Worm (Caenorhabditis elegans) whole organism, L4 larva: ENCODE results near the gene B0348.2.
A peak's percentile ranks its signal among the peaks of the same experiment; 100 is the strongest.

Source experiments
- D1046.2 ChIP-seq: fragments of 200-800 bp; sonication (Bioruptor generic); IDR thresholded peaks from 2 replicates; pipeline ENCODE4 v1.3.6; 2022; ENCODE audit warnings: missing genetic modification characterization, missing compliant biosample characterization
- F10B5.3 ChIP-seq: sonication (generic microtip); optimal IDR thresholded peaks from 2 replicates; lab custom pipeline; 2016; ENCODE audit warnings: mild to moderate bottlenecking, missing genetic modification characterization, missing compliant biosample characterization
- F26F4.8 ChIP-seq: fragments of 200-800 bp; sonication (Bioruptor generic); conservative IDR thresholded peaks from 2 replicates; pipeline ENCODE4 v1.3.6; 2022; ENCODE audit warnings: missing genetic modification characterization, missing compliant biosample characterization
- R02D3.7 ChIP-seq: fragments of 150-350 bp; sonication (generic microtip); optimal IDR thresholded peaks from 3 replicates; lab custom pipeline; 2014; ENCODE audit warnings: missing biosample characterization, missing genetic modification characterization
- T20F7.1 ChIP-seq: fragments of 200-800 bp; sonication (Bioruptor generic); optimal IDR thresholded peaks from 2 replicates; lab custom pipeline; 2018; ENCODE audit warnings: mild to moderate bottlenecking, missing genetic modification characterization, missing compliant biosample characterization
- T26A8.4 ChIP-seq: fragments of 200-800 bp; sonication (Bioruptor generic); IDR thresholded peaks from 2 replicates; pipeline ENCODE4 v1.3.6; 2022; ENCODE audit warnings: missing genetic modification characterization, missing compliant biosample characterization
- Y105C5A.15 ChIP-seq: fragments of 200-800 bp; sonication (Bioruptor generic); IDR thresholded peaks from 2 replicates; pipeline ENCODE4 v1.3.6; 2022; ENCODE audit warnings: missing genetic modification characterization, missing compliant biosample characterization
- Y48G9A.11 ChIP-seq: fragments of 200-800 bp; sonication (Bioruptor generic); IDR thresholded peaks from 2 replicates; pipeline ENCODE4 v1.3.6; 2022; ENCODE audit warnings: missing genetic modification reagents, missing genetic modification characterization, missing compliant biosample characterization
- Y5F2A.4 ChIP-seq: fragments of 200-800 bp; sonication (Bioruptor generic); optimal IDR thresholded peaks from 2 replicates; lab custom pipeline; 2018; ENCODE audit warnings: mild to moderate bottlenecking, missing genetic modification characterization, missing compliant biosample characterization
- Y75B8A.6 ChIP-seq: fragments of 200-800 bp; sonication (Bioruptor generic); IDR thresholded peaks from 2 replicates; pipeline ENCODE4 v1.3.6; 2022; ENCODE audit warnings: missing genetic modification reagents, missing genetic modification characterization, missing compliant biosample characterization
- ZK546.5 ChIP-seq, 2 experiments: sonication (generic microtip); optimal IDR thresholded peaks; 2 replicates each; lab custom pipeline; 2017; ENCODE audit warnings: missing biosample characterization in 2 of 2, missing genetic modification characterization in 2 of 2
- ama-1 ChIP-seq: fragments of 150-350 bp; optimal IDR thresholded peaks from 2 replicates; lab custom pipeline; 2014; ENCODE audit warnings: inconsistent platforms, mixed read lengths
- arid-1 ChIP-seq: fragments of 200-800 bp; sonication (Bioruptor generic); conservative IDR thresholded peaks from 2 replicates; pipeline ENCODE4 v1.3.6; 2022; ENCODE audit warnings: missing genetic modification reagents, missing genetic modification characterization, missing compliant biosample characterization
- ceh-32 ChIP-seq: sonication (generic microtip); optimal IDR thresholded peaks from 2 replicates; lab custom pipeline; 2016; ENCODE audit warnings: mild to moderate bottlenecking, missing genetic modification characterization, missing compliant biosample characterization; ENCODE audit not compliant: poor library complexity
- cey-2 ChIP-seq: sonication (generic microtip); optimal IDR thresholded peaks from 3 replicates; lab custom pipeline; 2017; ENCODE audit warnings: missing genetic modification characterization, mild to moderate bottlenecking, missing compliant biosample characterization, antibody characterized with exemption, borderline replicate concordance; ENCODE audit not compliant: insufficient read depth
- daf-19 ChIP-seq: fragments of 200-800 bp; sonication (Bioruptor generic); conservative IDR thresholded peaks from 2 replicates; pipeline ENCODE4 v1.3.6; 2022; ENCODE audit warnings: missing genetic modification characterization, missing compliant biosample characterization
- dmd-8 ChIP-seq: fragments of 200-800 bp; sonication (Bioruptor generic); IDR thresholded peaks from 2 replicates; pipeline ENCODE4 v1.3.6; 2022; ENCODE audit warnings: missing genetic modification characterization, missing compliant biosample characterization
- egl-27 ChIP-seq: sonication (generic microtip); optimal IDR thresholded peaks from 3 replicates; lab custom pipeline; 2017; ENCODE audit warnings: missing biosample characterization, missing genetic modification reagents, missing genetic modification characterization
- egl-43 ChIP-seq: fragments of 200-800 bp; sonication (Bioruptor generic); IDR thresholded peaks from 2 replicates; pipeline ENCODE4 v1.3.6; 2022; ENCODE audit warnings: missing genetic modification reagents, missing genetic modification characterization, missing compliant biosample characterization
- gei-8 ChIP-seq: fragments of 200-800 bp; sonication (Bioruptor generic); optimal IDR thresholded peaks from 2 replicates; lab custom pipeline; 2018; ENCODE audit warnings: mild to moderate bottlenecking, missing genetic modification characterization, missing compliant biosample characterization
- hlh-11 ChIP-seq: fragments of 200-800 bp; sonication (Bioruptor generic); optimal IDR thresholded peaks from 2 replicates; lab custom pipeline; 2018; ENCODE audit warnings: mild to moderate bottlenecking, missing genetic modification characterization, missing compliant biosample characterization
- lim-7 ChIP-seq: fragments of 200-800 bp; sonication (Bioruptor generic); IDR thresholded peaks from 2 replicates; pipeline ENCODE4 v1.3.6; 2022; ENCODE audit warnings: missing genetic modification characterization, missing compliant biosample characterization
- lin-1 ChIP-seq: fragments of 200-800 bp; sonication (Bioruptor generic); IDR thresholded peaks from 2 replicates; pipeline ENCODE4 v1.3.6; 2022; ENCODE audit warnings: missing genetic modification reagents, missing genetic modification characterization, missing compliant biosample characterization
- lin-38 ChIP-seq: fragments of 200-800 bp; sonication (Bioruptor generic); IDR thresholded peaks from 2 replicates; pipeline ENCODE4 v1.3.6; 2022; ENCODE audit warnings: missing genetic modification reagents, missing genetic modification characterization, missing compliant biosample characterization
- lin-39 ChIP-seq: fragments of 150-350 bp; optimal IDR thresholded peaks from 2 replicates; lab custom pipeline; 2014; ENCODE audit warnings: missing biosample characterization, missing genetic modification reagents, missing genetic modification characterization
- mdl-1 ChIP-seq, 2 experiments: fragments of 150-350 bp in 1 of 2; sonication (generic microtip) in 1 of 2; optimal IDR thresholded peaks; 2 replicates each; lab custom pipeline; 2014 to 2017; ENCODE audit warnings: missing biosample characterization in 2 of 2, missing genetic modification characterization in 2 of 2
- mdt-29 ChIP-seq: fragments of 200-800 bp; sonication (Bioruptor generic); IDR thresholded peaks from 2 replicates; pipeline ENCODE4 v1.3.6; 2022; ENCODE audit warnings: missing genetic modification reagents, missing genetic modification characterization, missing compliant biosample characterization
- mxl-3 ChIP-seq: fragments of 200-800 bp; sonication (Bioruptor generic); optimal IDR thresholded peaks from 2 replicates; lab custom pipeline; 2018; ENCODE audit warnings: mild to moderate bottlenecking, missing genetic modification characterization, missing compliant biosample characterization
- nhr-111 ChIP-seq: fragments of 200-800 bp; sonication (Bioruptor generic); optimal IDR thresholded peaks from 2 replicates; lab custom pipeline; 2018; ENCODE audit warnings: mild to moderate bottlenecking, missing genetic modification characterization, missing compliant biosample characterization
- nhr-25 ChIP-seq: sonication (generic microtip); optimal IDR thresholded peaks from 2 replicates; lab custom pipeline; 2017; ENCODE audit warnings: missing genetic modification characterization, mild to moderate bottlenecking, missing compliant biosample characterization, antibody characterized with exemption, moderate library complexity, borderline replicate concordance; ENCODE audit not compliant: insufficient read depth
- nhr-77 ChIP-seq: fragments of 150-350 bp; optimal IDR thresholded peaks from 2 replicates; lab custom pipeline; 2014; ENCODE audit warnings: missing biosample characterization, missing genetic modification characterization
- pqm-1 ChIP-seq: sonication (generic microtip); optimal IDR thresholded peaks from 2 replicates; lab custom pipeline; 2017; ENCODE audit warnings: missing biosample characterization, missing genetic modification characterization
- sdz-12 ChIP-seq: fragments of 200-800 bp; sonication (Bioruptor generic); optimal IDR thresholded peaks from 2 replicates; lab custom pipeline; 2018; ENCODE audit warnings: mild to moderate bottlenecking, missing genetic modification characterization, missing compliant biosample characterization
- set-16 ChIP-seq: fragments of 200-800 bp; sonication (Bioruptor generic); IDR thresholded peaks from 2 replicates; pipeline ENCODE4 v1.3.6; 2022; ENCODE audit warnings: missing genetic modification reagents, missing genetic modification characterization, missing compliant biosample characterization
- snpc-1.2 ChIP-seq: fragments of 200-800 bp; sonication (Bioruptor generic); IDR thresholded peaks from 2 replicates; pipeline ENCODE4 v1.3.6; 2022; ENCODE audit warnings: missing genetic modification reagents, missing genetic modification characterization, missing compliant biosample characterization
- snpc-4 ChIP-seq: fragments of 150-350 bp; optimal IDR thresholded peaks from 2 replicates; lab custom pipeline; 2014; ENCODE audit warnings: missing biosample characterization, missing genetic modification characterization
- ztf-7 ChIP-seq: fragments of 150-350 bp; optimal IDR thresholded peaks from 2 replicates; lab custom pipeline; 2014; ENCODE audit warnings: missing biosample characterization, missing genetic modification characterization

B0348.2 gene

ce11 chrV:21848-22247 is 23.3 kb upstream of the B0348.2 start (continued):
- no peak for TF ChIP-seq nhr-111 (GFP tag; lab: Kevin White, UChicago)
- no peak for TF ChIP-seq ZK546.5 (tag; optimal IDR thresholded peaks at IDR 0.05; lab: Kevin White, UChicago)
- no peak for TF ChIP-seq Y75B8A.6 (GFP tag; lab: Robert Waterston, UW)
- peak; percentile 30 for TF ChIP-seq hlh-11 (tag; lab: Kevin White, UChicago)
- no peak for TF ChIP-seq lin-39 (tag; lab: Kevin White, UChicago)
- TF ChIP-seq mxl-3 (GFP tag; lab: Kevin White, UChicago): no peak

ce11 chrV:24181-24580 is 20.9 kb upstream of the B0348.2 start:
- TF ChIP-seq pqm-1 (tag; lab: Kevin White, UChicago) (no peak), lin-38 (GFP tag; lab: Robert Waterston, UW) (0 out of 2 replicates have a peak, but pooled peaks have one; percentile 28), R02D3.7 (tag; lab: Kevin White, UChicago) (peak; percentile 8), nhr-25 (tag; lab: Kevin White, UChicago) (no peak), nhr-77 (tag; lab: Kevin White, UChicago) (no peak), T20F7.1 (GFP tag; lab: Kevin White, UChicago) (no peak), F26F4.8 (GFP tag; lab: Robert Waterston, UW) (no peak)

DNA sequence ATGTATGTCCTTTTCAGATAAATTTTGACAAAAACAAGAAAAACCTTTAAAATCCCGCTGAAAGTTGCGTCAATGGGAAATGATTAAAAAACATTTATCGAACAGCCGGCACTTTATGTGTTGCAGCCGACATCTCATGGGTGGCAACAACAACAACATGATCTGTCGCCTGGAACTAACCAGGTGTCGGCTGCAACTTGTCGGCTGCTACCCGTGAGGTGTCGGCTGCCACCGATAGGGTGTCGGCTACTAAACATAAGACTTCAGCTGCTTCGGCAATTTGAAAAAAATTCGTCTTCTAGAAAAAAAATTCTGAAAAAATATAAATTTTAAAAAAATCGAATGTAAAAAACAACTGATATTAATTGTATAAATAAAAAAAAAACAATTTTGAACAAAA is 17.5 kb upstream of the B0348.2 start:
- TF ChIP-seq mdt-29: no peak
- no peak for TF ChIP-seq T26A8.4 (GFP tag; lab: Robert Waterston, UW)
- no peak for TF ChIP-seq snpc-4 (tag; lab: Kevin White, UChicago)
- TF ChIP-seq ama-1: no peak
- no peak for TF ChIP-seq ztf-7
- no peak for TF ChIP-seq egl-43 (GFP tag; lab: Robert Waterston, UW)
- TF ChIP-seq gei-8: no peak
- no peak for TF ChIP-seq lin-1 (GFP tag; lab: Robert Waterston, UW)
- TF ChIP-seq mdl-1 (tag; optimal IDR thresholded peaks at IDR 0.05; lab: Kevin White, UChicago): no peak
- TF ChIP-seq egl-27: no peak
- TF ChIP-seq mxl-3 (GFP tag; lab: Kevin White, UChicago): no peak
- no peak for TF ChIP-seq dmd-8 (GFP tag; lab: Robert Waterston, UW)
- TF ChIP-seq Y105C5A.15 (GFP tag; lab: Robert Waterston, UW): no peak
- no peak for TF ChIP-seq cey-2 (tag; lab: Kevin White, UChicago)
- TF ChIP-seq snpc-1.2: no peak
- TF ChIP-seq ceh-32 (tag; lab: Kevin White, UChicago): no peak
- no peak for TF ChIP-seq arid-1 (GFP tag; lab: Robert Waterston, UW)

ce11 chrV:28270-28669 is 16.8 kb upstream of the B0348.2 start:
- no peak for TF ChIP-seq sdz-12
- TF ChIP-seq egl-43 (GFP tag; lab: Robert Waterston, UW): no peak
- TF ChIP-seq ztf-7: no peak
- peak; percentile 36; the same call in 1 of the 2 replicates for TF ChIP-seq Y48G9A.11 (GFP tag; lab: Robert Waterston, UW)
- 0 out of 2 replicates have a peak, but pooled peaks have one; percentile 12 for TF ChIP-seq dmd-8 (GFP tag; lab: Robert Waterston, UW)
- TF ChIP-seq F10B5.3 (tag; lab: Kevin White, UChicago): no peak
- TF ChIP-seq lim-7 (GFP tag; lab: Robert Waterston, UW): 0 out of 2 replicates have a peak, but pooled peaks have one; percentile 12
- TF ChIP-seq D1046.2 (GFP tag; lab: Robert Waterston, UW): no peak
- TF ChIP-seq pqm-1 (tag; lab: Kevin White, UChicago): no peak
- TF ChIP-seq daf-19 (GFP tag; lab: Robert Waterston, UW): no peak
- TF ChIP-seq Y5F2A.4 (GFP tag; lab: Kevin White, UChicago): no peak
- peak; percentile 74 for TF ChIP-seq set-16 (GFP tag; lab: Robert Waterston, UW)
